Worm (Caenorhabditis elegans) whole organism, mixed stage, embryonic: ENCODE data around the gene gcy-6.

Source experiments
- M03D4.4 ChIP-seq: sonication (generic microtip); optimal IDR thresholded peaks from 2 replicates; lab custom pipeline; 2017; ENCODE audit warnings: mild to moderate bottlenecking, missing genetic modification characterization, missing compliant biosample characterization
- bed-3 ChIP-seq: fragments of 200-800 bp; sonication (Bioruptor generic); optimal IDR thresholded peaks from 3 replicates; lab custom pipeline; 2018; ENCODE audit warnings: mild to moderate bottlenecking, missing genetic modification characterization, moderate library complexity, missing compliant biosample characterization
- blmp-1 ChIP-seq: fragments of 150-350 bp; optimal IDR thresholded peaks from 2 replicates; lab custom pipeline; 2014; ENCODE audit warnings: missing biosample characterization, missing genetic modification characterization
- ceh-39 ChIP-seq: fragments of 150-350 bp; optimal IDR thresholded peaks from 2 replicates; lab custom pipeline; 2014; ENCODE audit warnings: missing biosample characterization, missing genetic modification characterization
- ceh-83 ChIP-seq: fragments of 200-800 bp; sonication (Bioruptor generic); optimal IDR thresholded peaks from 2 replicates; lab custom pipeline; 2018; ENCODE audit warnings: mild to moderate bottlenecking, missing genetic modification characterization, missing compliant biosample characterization
- cnd-1 ChIP-seq: fragments of 200-800 bp; sonication (Bioruptor generic); optimal IDR thresholded peaks from 2 replicates; lab custom pipeline; 2018; ENCODE audit warnings: mild to moderate bottlenecking, missing genetic modification characterization, missing compliant biosample characterization
- drap-1 ChIP-seq: fragments of 200-800 bp; sonication (Bioruptor generic); optimal IDR thresholded peaks from 3 replicates; lab custom pipeline; 2018; ENCODE audit warnings: mild to moderate bottlenecking, missing genetic modification characterization, missing compliant biosample characterization
- elt-1 ChIP-seq: sonication (generic microtip); optimal IDR thresholded peaks from 2 replicates; lab custom pipeline; 2017; ENCODE audit warnings: missing genetic modification characterization, mild to moderate bottlenecking, missing compliant biosample characterization, antibody characterized with exemption, moderate library complexity, borderline replicate concordance; ENCODE audit not compliant: insufficient read depth
- elt-3 ChIP-seq: fragments of 150-350 bp; optimal IDR thresholded peaks from 2 replicates; lab custom pipeline; 2014; ENCODE audit warnings: missing biosample characterization, missing genetic modification characterization
- flh-1 ChIP-seq: fragments of 200-800 bp; sonication (Bioruptor generic); optimal IDR thresholded peaks from 2 replicates; lab custom pipeline; 2018; ENCODE audit warnings: mild to moderate bottlenecking, missing genetic modification characterization, moderate library complexity, missing compliant biosample characterization
- ham-2 ChIP-seq: fragments of 200-800 bp; sonication (Bioruptor generic); optimal IDR thresholded peaks from 2 replicates; lab custom pipeline; 2018; ENCODE audit warnings: mild to moderate bottlenecking, missing genetic modification characterization, missing compliant biosample characterization
- hlh-1 ChIP-seq: fragments of 150-350 bp; optimal IDR thresholded peaks from 2 replicates; lab custom pipeline; 2014; ENCODE audit warnings: missing biosample characterization, missing genetic modification reagents, missing genetic modification characterization
- lin-13 ChIP-seq: fragments of 150-350 bp; optimal IDR thresholded peaks from 2 replicates; lab custom pipeline; 2014; ENCODE audit warnings: missing biosample characterization, missing genetic modification characterization
- lin-32 ChIP-seq: fragments of 200-800 bp; sonication (Bioruptor generic); optimal IDR thresholded peaks from 2 replicates; lab custom pipeline; 2018; ENCODE audit warnings: mild to moderate bottlenecking, missing genetic modification characterization, missing compliant biosample characterization
- lsy-2 ChIP-seq: fragments of 150-350 bp; optimal IDR thresholded peaks from 2 replicates; lab custom pipeline; 2014; ENCODE audit warnings: missing biosample characterization, missing genetic modification characterization
- mab-5 ChIP-seq: fragments of 150-350 bp; optimal IDR thresholded peaks from 2 replicates; lab custom pipeline; 2014; ENCODE audit warnings: missing biosample characterization, missing genetic modification characterization
- nhr-237 ChIP-seq: fragments of 150-350 bp; optimal IDR thresholded peaks from 2 replicates; lab custom pipeline; 2014; ENCODE audit warnings: missing biosample characterization, missing genetic modification characterization
- nhr-28 ChIP-seq: fragments of 150-350 bp; optimal IDR thresholded peaks from 2 replicates; lab custom pipeline; 2014; ENCODE audit warnings: missing biosample characterization, missing genetic modification characterization
- nhr-76 ChIP-seq: sonication (generic microtip); optimal IDR thresholded peaks from 2 replicates; lab custom pipeline; 2017; ENCODE audit warnings: missing biosample characterization, missing genetic modification characterization
- pha-4 ChIP-seq: fragments of 150-350 bp; optimal IDR thresholded peaks from 2 replicates; lab custom pipeline; 2018; ENCODE audit warnings: missing biosample characterization, missing genetic modification reagents, missing genetic modification characterization
- sptf-1 ChIP-seq: sonication (generic microtip); optimal IDR thresholded peaks from 2 replicates; lab custom pipeline; 2017; ENCODE audit warnings: mild to moderate bottlenecking, missing genetic modification characterization, moderate library complexity, missing compliant biosample characterization
- unc-120 ChIP-seq: sonication (generic microtip); optimal IDR thresholded peaks from 2 replicates; lab custom pipeline; 2017; ENCODE audit warnings: missing genetic modification characterization, missing compliant biosample characterization; ENCODE audit not compliant: poor library complexity, severe bottlenecking
- unc-62 ChIP-seq: fragments of 150-350 bp; optimal IDR thresholded peaks from 2 replicates; lab custom pipeline; 2014; ENCODE audit warnings: missing biosample characterization, missing genetic modification reagents, missing genetic modification characterization
- zip-8 ChIP-seq: fragments of 150-350 bp; optimal IDR thresholded peaks from 2 replicates; lab custom pipeline; 2014; ENCODE audit warnings: missing biosample characterization, missing genetic modification characterization
- ztf-11 ChIP-seq: fragments of 150-350 bp; optimal IDR thresholded peaks from 2 replicates; lab custom pipeline; 2014; ENCODE audit warnings: missing biosample characterization, missing genetic modification characterization

gcy-6 gene

ce11 chrV:10333843-10334242 is 20.0 kb upstream of the gcy-6 start:
- TF ChIP-seq bed-3 (GFP tag; lab: Kevin White, UChicago) (no peak), nhr-28 (tag; lab: Kevin White, UChicago) (no peak), lin-13 (tag; lab: Kevin White, UChicago) (no peak), drap-1 (GFP tag; lab: Kevin White, UChicago) (no peak), sptf-1 (tag; lab: Kevin White, UChicago) (no peak), elt-3 (tag; lab: Kevin White, UChicago) (no peak), pha-4 (tag; lab: Kevin White, UChicago) (no peak), ceh-39 (tag; lab: Kevin White, UChicago) (no peak), unc-120 (tag; lab: Kevin White, UChicago) (no peak), zip-8 (tag; lab: Kevin White, UChicago) (no peak), elt-1 (tag; lab: Kevin White, UChicago) (no peak), cnd-1 (no peak)

- TF ChIP-seq nhr-76 (tag; lab: Kevin White, UChicago) (no peak), unc-120 (tag; lab: Kevin White, UChicago) (no peak), M03D4.4 (no peak), hlh-1 (tag; lab: Kevin White, UChicago) (no peak), nhr-237 (tag; lab: Kevin White, UChicago) (no peak), unc-62 (no peak), flh-1 (GFP tag; lab: Kevin White, UChicago) (no peak), lin-13 (tag; lab: Kevin White, UChicago) (no peak), blmp-1 (tag; lab: Kevin White, UChicago) (no peak), drap-1 (GFP tag; lab: Kevin White, UChicago) (no peak), elt-1 (tag; lab: Kevin White, UChicago) (no peak)
- TF ChIP-seq, all 35 proteins: peak for 0
These were observed 18.2 kb upstream of the gcy-6 start, which contains the start of gene crm-1 for ce11 chrV:10332012-10332411. Gene crm-1 (minus strand): TSS chrV:10332112.

ce11 chrV:10328080-10328479 is 14.2 kb upstream of the gcy-6 start:
- TF ChIP-seq nhr-28 (tag; lab: Kevin White, UChicago) (no peak), ceh-83 (GFP tag; lab: Kevin White, UChicago) (no peak), unc-120 (tag; lab: Kevin White, UChicago) (no peak), ham-2 (no peak), hlh-1 (tag; lab: Kevin White, UChicago) (no peak)
- TF ChIP-seq, all 35 proteins: peak for 0

ce11 chrV:10323537-10323936 is 9.7 kb upstream of the gcy-6 start:
- TF ChIP-seq nhr-76 (tag; lab: Kevin White, UChicago) = no peak
- no peak for TF ChIP-seq ztf-11 (tag; lab: Kevin White, UChicago)
- TF ChIP-seq nhr-237 (tag; lab: Kevin White, UChicago) = no peak
- no peak for TF ChIP-seq nhr-28 (tag; lab: Kevin White, UChicago)
- no peak for TF ChIP-seq ham-2
- TF ChIP-seq lin-32 = no peak
- TF ChIP-seq drap-1 (GFP tag; lab: Kevin White, UChicago) = no peak
- no peak for TF ChIP-seq zip-8 (tag; lab: Kevin White, UChicago)
- no peak for TF ChIP-seq elt-1 (tag; lab: Kevin White, UChicago)
- no peak for TF ChIP-seq pha-4 (tag; lab: Kevin White, UChicago)

ce11 chrV:10320101-10320761 is 6.4 kb upstream of the gcy-6 start, which contains the start of the genes gna-1 and B0024.13:
Gene gna-1 (minus strand): TSS chrV:10320151.
Gene B0024.13 (plus strand): TSS chrV:10320711.
- TF ChIP-seq lin-13 (tag; lab: Kevin White, UChicago) = no peak

ce11 chrV:10319434-10319833 is 5.6 kb upstream of the gcy-6 start, which contains the start of gene B0024.11:
Gene B0024.11 (minus strand): TSS chrV:10319534.
- TF ChIP-seq mab-5 (tag; lab: Kevin White, UChicago) (no peak), M03D4.4 (no peak), lsy-2 (tag; lab: Kevin White, UChicago) (no peak), lin-13 (tag; lab: Kevin White, UChicago) (no peak), cnd-1 (no peak)
